Worm (Caenorhabditis elegans) whole organism, midembryonic: ENCODE data around the gene F14H3.4.

Experiments
- T22C8.4 ChIP-seq: fragments of 200-800 bp; sonication (Bioruptor generic); IDR thresholded peaks from 2 replicates; pipeline ENCODE4 v1.3.6; 2022; ENCODE audit warnings: missing genetic modification characterization, missing compliant biosample characterization
- cog-1 ChIP-seq: sonication (generic microtip); optimal IDR thresholded peaks from 2 replicates; lab custom pipeline; 2016; ENCODE audit warnings: missing genetic modification characterization, missing compliant biosample characterization
- flt-1 ChIP-seq: fragments of 200-800 bp; sonication (Bioruptor generic); IDR thresholded peaks from 2 replicates; pipeline ENCODE4 v1.3.6; 2022; ENCODE audit warnings: missing genetic modification characterization, missing compliant biosample characterization
- klf-2 ChIP-seq: fragments of 200-800 bp; sonication (Bioruptor generic); conservative IDR thresholded peaks from 2 replicates; pipeline ENCODE4 v1.3.6; 2022; ENCODE audit warnings: missing genetic modification reagents, missing genetic modification characterization, missing compliant biosample characterization
- med-1 ChIP-seq: sonication (generic microtip); optimal IDR thresholded peaks from 2 replicates; lab custom pipeline; 2017; ENCODE audit warnings: missing genetic modification characterization, mild to moderate bottlenecking, missing compliant biosample characterization, antibody characterized with exemption, missing genetic modification reagents; ENCODE audit not compliant: insufficient read depth
- ref-1 ChIP-seq: fragments of 200-800 bp; sonication (Bioruptor generic); conservative IDR thresholded peaks from 2 replicates; pipeline ENCODE4 v1.3.6; 2022; ENCODE audit warnings: missing genetic modification reagents, missing genetic modification characterization, missing compliant biosample characterization
- tab-1 ChIP-seq: fragments of 200-800 bp; sonication (Bioruptor generic); IDR thresholded peaks from 2 replicates; pipeline ENCODE4 v1.3.6; 2022; ENCODE audit warnings: missing genetic modification characterization, missing compliant biosample characterization
- ztf-23 ChIP-seq: fragments of 200-800 bp; sonication (Bioruptor generic); IDR thresholded peaks from 2 replicates; pipeline ENCODE4 v1.3.6; 2022; ENCODE audit warnings: missing genetic modification reagents, missing genetic modification characterization, missing compliant biosample characterization
- ztf-29 ChIP-seq: fragments of 200-800 bp; sonication (Bioruptor generic); IDR thresholded peaks from 2 replicates; pipeline ENCODE4 v1.3.6; 2022; ENCODE audit warnings: missing genetic modification reagents, missing genetic modification characterization, missing compliant biosample characterization

DNA sequence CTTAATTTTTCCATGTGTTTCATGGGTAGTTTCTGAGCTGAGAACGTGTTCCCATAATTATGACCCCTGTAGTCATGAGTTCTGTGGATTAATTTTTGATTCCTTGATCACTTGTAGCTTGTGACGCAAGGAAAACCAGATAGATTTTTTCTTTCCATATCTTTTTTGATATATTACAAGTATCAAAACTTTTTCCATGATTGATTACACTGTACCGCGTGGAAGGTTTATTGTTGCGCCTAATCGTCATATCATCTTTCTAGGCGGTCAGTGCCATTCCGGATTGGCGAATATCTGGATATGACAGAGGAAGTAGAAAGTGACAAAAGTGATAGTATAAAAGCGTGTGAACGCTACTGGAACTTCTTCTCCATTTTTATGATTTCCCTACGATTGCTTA is 8.3 kb downstream of the F14H3.4 start, which contains the start of gene ZK285.2:
- TF ChIP-seq cog-1 (tag; lab: Kevin White, UChicago) (no peak), ztf-23 (GFP tag; lab: Robert Waterston, UW) (no peak), klf-2 (GFP tag; lab: Robert Waterston, UW) (no peak), med-1 (GFP tag; lab: Kevin White, UChicago) (no peak), T22C8.4 (GFP tag; lab: Robert Waterston, UW) (no peak), flt-1 (no peak), ztf-29 (GFP tag; lab: Robert Waterston, UW) (no peak), ref-1 (no peak), tab-1 (no peak)
